Fruit fly (Drosophila melanogaster) Kc167 (cell line): ENCODE measurements around the gene CG17625.

Source experiments
- Sin3A ChIP-seq: fragments of >200 bp; optimal IDR thresholded peaks from 2 replicates; lab custom pipeline; 2018; ENCODE audit warnings: missing external identifiers
- h ChIP-seq: fragments of >200 bp; optimal IDR thresholded peaks from 3 replicates; lab custom pipeline; 2018; ENCODE audit warnings: missing external identifiers
- psq ChIP-seq: fragments of >200 bp; optimal IDR thresholded peaks from 2 replicates; lab custom pipeline; 2017; ENCODE audit warnings: missing external identifiers
- ttk ChIP-seq: sonication (Bioruptor generic); optimal IDR thresholded peaks from 2 replicates; lab custom pipeline; 2017; ENCODE audit warnings: missing external identifiers

DNA sequence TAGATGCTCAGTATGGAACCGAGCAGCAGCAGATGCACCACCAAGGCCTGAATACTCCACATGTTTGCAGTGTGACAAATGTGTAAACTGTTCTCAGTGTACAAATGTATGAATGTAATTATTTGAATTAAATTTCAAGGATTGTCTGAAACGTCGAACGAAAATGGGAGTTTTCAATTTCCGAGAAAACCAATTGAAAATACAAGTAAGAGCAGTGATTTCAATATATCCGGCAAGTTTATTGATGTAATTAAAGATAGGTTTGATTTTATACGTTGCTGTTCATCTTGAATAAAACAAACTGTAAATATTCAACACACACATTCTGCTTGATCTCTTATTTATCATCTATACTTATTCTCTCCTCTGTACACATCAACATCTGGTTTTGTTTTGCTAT lies 24.0 kb downstream of the CG17625 start, which contains the start of gene CG4907:
- TF ChIP-seq ttk (lab: Kevin White, UChicago): no peak
- no peak for TF ChIP-seq Sin3A (lab: Kevin White, UChicago)
- TF ChIP-seq psq (lab: Kevin White, UChicago): no peak
- no peak for TF ChIP-seq h (lab: Kevin White, UChicago)
